Worm (Caenorhabditis elegans) whole organism, L2 larva: ENCODE data around the gene mpz-5.

Source experiments
- ZK546.5 ChIP-seq: sonication (generic microtip); optimal IDR thresholded peaks from 2 replicates; lab custom pipeline; 2017; ENCODE audit warnings: missing biosample characterization, missing genetic modification characterization
- aly-2 ChIP-seq: fragments of 150-350 bp; optimal IDR thresholded peaks from 2 replicates; lab custom pipeline; 2014; ENCODE audit warnings: missing biosample characterization, missing genetic modification characterization
- elt-3 ChIP-seq: sonication (generic microtip); optimal IDR thresholded peaks from 2 replicates; lab custom pipeline; 2017; ENCODE audit warnings: missing biosample characterization, missing genetic modification characterization
- lsy-2 ChIP-seq, 2 experiments: fragments of 150-350 bp in 1 of 2; sonication (generic microtip) in 1 of 2; optimal IDR thresholded peaks; 2 replicates each; lab custom pipeline; 2014 to 2017; ENCODE audit warnings: missing biosample characterization in 2 of 2, missing genetic modification characterization in 2 of 2
- nhr-237 ChIP-seq: fragments of 150-350 bp; optimal IDR thresholded peaks from 2 replicates; lab custom pipeline; 2014; ENCODE audit warnings: missing biosample characterization, missing genetic modification characterization

- no peak for TF ChIP-seq lsy-2 (tag; optimal IDR thresholded peaks at IDR 0.05; lab: Kevin White, UChicago)
- no peak for TF ChIP-seq aly-2 (tag; lab: Kevin White, UChicago)
- TF ChIP-seq elt-3 (tag; lab: Kevin White, UChicago) = no peak
- TF ChIP-seq ZK546.5 (tag; lab: Kevin White, UChicago) = no peak
- TF ChIP-seq nhr-237 (tag; lab: Kevin White, UChicago) = no peak
These were observed 7.4 kb upstream of the mpz-5 start for ce11 chrIV:10381035-10381434.
